Fruit fly (Drosophila melanogaster): Measurements from ENCODE around the gene Cpr100A.

DNA sequence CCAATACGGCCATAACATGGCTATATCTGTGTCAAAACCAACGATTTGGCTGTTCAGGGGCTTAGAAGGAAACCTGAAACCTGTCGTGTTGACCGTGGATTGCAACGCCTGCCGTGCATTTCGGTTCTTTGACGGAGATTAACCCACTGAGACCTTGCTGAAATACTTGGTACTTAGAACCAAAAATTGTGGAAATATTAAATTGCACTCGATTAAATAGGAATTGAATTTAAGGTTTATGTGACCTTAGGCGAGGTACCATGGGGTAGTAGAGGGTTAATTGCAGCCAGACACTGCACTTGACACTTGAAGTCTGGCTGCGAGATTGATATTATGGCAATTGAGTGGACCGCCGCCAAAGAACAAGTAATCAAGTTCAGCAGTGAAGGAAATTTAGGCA lies 22.7 kb downstream of the Cpr100A start:
- TF ChIP-seq CG3838 (GFP tag; optimal IDR thresholded peaks at IDR 0.05): no peak
- TF ChIP-seq CG10565 (GFP tag; optimal IDR thresholded peaks at IDR 0.05): no peak
- TF ChIP-seq nmo (GFP tag; optimal IDR thresholded peaks at IDR 0.05): no peak
- no peak for TF ChIP-seq sisA (GFP tag; IDR thresholded peaks at IDR 0.05)
- no peak for TF ChIP-seq Opbp (GFP tag; IDR thresholded peaks at IDR 0.05; ENCODE audit: partially characterized antibody)
- TF ChIP-seq fd96Cb (tag; optimal IDR thresholded peaks at IDR 0.05): no peak
- no peak for TF ChIP-seq Awh (GFP tag; IDR thresholded peaks at IDR 0.05)
- no peak for TF ChIP-seq Fer3 (tag; optimal IDR thresholded peaks at IDR 0.05)
